Worm (Caenorhabditis elegans) whole organism, young adult: Measurements from ENCODE around the gene cnc-9.

Source experiments
- F49E8.2 ChIP-seq: sonication (generic microtip); optimal IDR thresholded peaks from 3 replicates; lab custom pipeline; 2017; ENCODE audit warnings: missing genetic modification characterization, mild to moderate bottlenecking, missing compliant biosample characterization, antibody characterized with exemption, moderate library complexity; ENCODE audit not compliant: insufficient read depth
- F55B11.4 ChIP-seq: sonication (generic microtip); optimal IDR thresholded peaks from 2 replicates; lab custom pipeline; 2016; ENCODE audit warnings: missing compliant biosample characterization, missing genetic modification characterization, borderline replicate concordance; ENCODE audit not compliant: insufficient read depth
- atf-7 ChIP-seq: sonication (generic microtip); optimal IDR thresholded peaks from 2 replicates; lab custom pipeline; 2017; ENCODE audit warnings: mild to moderate bottlenecking, missing genetic modification characterization, missing compliant biosample characterization
- attf-3 ChIP-seq: fragments of 200-800 bp; sonication (Bioruptor generic); conservative IDR thresholded peaks from 2 replicates; pipeline ENCODE4 v1.3.6; 2022; ENCODE audit warnings: missing genetic modification reagents, missing genetic modification characterization, missing compliant biosample characterization
- ceh-100 ChIP-seq: fragments of 200-800 bp; sonication (Bioruptor generic); IDR thresholded peaks from 2 replicates; pipeline ENCODE4 v1.3.6; 2022; ENCODE audit warnings: missing genetic modification reagents, missing genetic modification characterization, missing compliant biosample characterization
- ceh-79 ChIP-seq: sonication (generic microtip); optimal IDR thresholded peaks from 2 replicates; lab custom pipeline; 2017; ENCODE audit warnings: mild to moderate bottlenecking, missing genetic modification characterization, missing compliant biosample characterization
- lag-1 ChIP-seq: fragments of 200-800 bp; sonication (Bioruptor generic); IDR thresholded peaks from 2 replicates; pipeline ENCODE4 v1.3.6; 2022; ENCODE audit warnings: missing genetic modification reagents, missing genetic modification characterization, missing compliant biosample characterization
- mxl-1 ChIP-seq: sonication (generic microtip); optimal IDR thresholded peaks from 2 replicates; lab custom pipeline; 2016; ENCODE audit warnings: missing genetic modification characterization, missing compliant biosample characterization
- nfya-2 ChIP-seq: fragments of 200-800 bp; sonication (Bioruptor generic); IDR thresholded peaks from 2 replicates; pipeline ENCODE4 v1.3.6; 2022; ENCODE audit warnings: missing genetic modification reagents, missing genetic modification characterization, missing compliant biosample characterization
- repo-1 ChIP-seq: sonication (generic microtip); optimal IDR thresholded peaks from 2 replicates; lab custom pipeline; 2017; ENCODE audit warnings: mild to moderate bottlenecking, missing genetic modification characterization, missing compliant biosample characterization
- rpc-1 ChIP-seq, 2 experiments: fragments of 150-350 bp in 1 of 2; sonication (generic microtip) in 1 of 2; optimal IDR thresholded peaks; 2 replicates each; lab custom pipeline; 2014 to 2018; ENCODE audit warnings: missing biosample characterization in 1 of 2, missing genetic modification characterization in 1 of 2, missing genetic modification reagents in 1 of 2, missing genotype in 1 of 2
- snpc-4 ChIP-seq, 5 experiments: fragments of 150-350 bp in 1 of 5; sonication (generic microtip) in 4 of 5; optimal IDR thresholded peaks; 2 replicates each; lab custom pipeline; 2014 to 2018; ENCODE audit warnings: missing genetic modification characterization in 5 of 5, missing biosample characterization in 3 of 5, antibody characterized with exemption in 2 of 5, mild to moderate bottlenecking in 2 of 5, missing compliant biosample characterization in 2 of 5, missing genotype in 2 of 5, moderate library complexity in 2 of 5, missing genetic modification reagents in 1 of 5
- unc-130 ChIP-seq: sonication (generic microtip); optimal IDR thresholded peaks from 2 replicates; lab custom pipeline; 2016; ENCODE audit warnings: missing genetic modification reagents, missing genetic modification characterization, missing compliant biosample characterization
- zfh-2 ChIP-seq: fragments of 200-800 bp; sonication (Bioruptor generic); conservative IDR thresholded peaks from 2 replicates; pipeline ENCODE4 v1.3.6; 2022; ENCODE audit warnings: missing genetic modification reagents, missing genetic modification characterization, missing compliant biosample characterization

- no peak for TF ChIP-seq snpc-4 (GFP tag; optimal IDR thresholded peaks at IDR 0.05; lab: Kevin White, UChicago)
- TF ChIP-seq snpc-4 (tag; optimal IDR thresholded peaks at IDR 0.05; lab: Kevin White, UChicago) = no peak
- no peak for TF ChIP-seq F55B11.4 (tag; lab: Kevin White, UChicago)
- TF ChIP-seq ceh-79 (tag; lab: Kevin White, UChicago) = no peak
- no peak for TF ChIP-seq F49E8.2 (tag; lab: Kevin White, UChicago)
- no peak for TF ChIP-seq mxl-1 (tag; lab: Kevin White, UChicago)
- no peak for TF ChIP-seq attf-3 (GFP tag; lab: Robert Waterston, UW)
- no peak for TF ChIP-seq zfh-2 (GFP tag; lab: Robert Waterston, UW)
- no peak for TF ChIP-seq atf-7
- TF ChIP-seq ceh-100 = no peak
- no peak for TF ChIP-seq unc-130 (GFP tag; lab: Kevin White, UChicago)
- TF ChIP-seq repo-1 = no peak
- no peak for TF ChIP-seq rpc-1 (optimal IDR thresholded peaks at IDR 0.05; lab: Kevin White, UChicago)
- TF ChIP-seq rpc-1 (tag; optimal IDR thresholded peaks at IDR 0.05; lab: Kevin White, UChicago) = no peak
- TF ChIP-seq lag-1 (GFP tag; lab: Robert Waterston, UW) = no peak
- no peak for TF ChIP-seq nfya-2 (GFP tag; lab: Robert Waterston, UW)
Observed at ce11 chrV:7357132-7357531, 42.9 kb downstream of the cnc-9 start, which contains the start of gene C03G6.6.
